Worm (Caenorhabditis elegans) whole organism, midembryonic: ENCODE results near the gene nspg-14.

ENCODE experiments used
- flt-1 ChIP-seq: fragments of 200-800 bp; sonication (Bioruptor generic); IDR thresholded peaks from 2 replicates; pipeline ENCODE4 v1.3.6; 2022; ENCODE audit warnings: missing genetic modification characterization, missing compliant biosample characterization
- med-1 ChIP-seq: sonication (generic microtip); optimal IDR thresholded peaks from 2 replicates; lab custom pipeline; 2017; ENCODE audit warnings: missing genetic modification characterization, mild to moderate bottlenecking, missing compliant biosample characterization, antibody characterized with exemption, missing genetic modification reagents; ENCODE audit not compliant: insufficient read depth
- tab-1 ChIP-seq: fragments of 200-800 bp; sonication (Bioruptor generic); IDR thresholded peaks from 2 replicates; pipeline ENCODE4 v1.3.6; 2022; ENCODE audit warnings: missing genetic modification characterization, missing compliant biosample characterization
- ztf-23 ChIP-seq: fragments of 200-800 bp; sonication (Bioruptor generic); IDR thresholded peaks from 2 replicates; pipeline ENCODE4 v1.3.6; 2022; ENCODE audit warnings: missing genetic modification reagents, missing genetic modification characterization, missing compliant biosample characterization
- ztf-29 ChIP-seq: fragments of 200-800 bp; sonication (Bioruptor generic); IDR thresholded peaks from 2 replicates; pipeline ENCODE4 v1.3.6; 2022; ENCODE audit warnings: missing genetic modification reagents, missing genetic modification characterization, missing compliant biosample characterization

DNA sequence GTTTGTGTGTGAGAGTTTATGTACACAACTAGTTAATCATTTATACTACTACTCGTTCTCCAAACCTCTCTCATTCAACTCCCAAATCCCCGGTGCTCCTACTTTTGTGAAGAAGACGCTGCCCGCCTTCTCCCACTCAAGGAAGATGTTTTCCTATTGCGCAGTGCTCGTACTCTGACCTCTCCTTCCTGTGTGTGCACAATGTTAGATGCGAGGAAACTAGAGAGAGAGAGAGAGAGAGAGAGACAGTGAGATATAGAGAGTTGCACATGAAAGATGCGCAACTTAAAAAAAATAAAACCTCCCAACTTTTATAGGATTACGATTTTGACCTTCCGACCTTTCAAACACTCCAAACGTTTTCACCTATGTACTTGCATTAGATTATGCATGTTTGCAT lies 42.3 kb upstream of the nspg-14 start:
- TF ChIP-seq med-1 (GFP tag; lab: Kevin White, UChicago) = no peak
- no peak for TF ChIP-seq flt-1 (GFP tag; lab: Robert Waterston, UW)
- no peak for TF ChIP-seq ztf-29 (GFP tag; lab: Robert Waterston, UW)
- TF ChIP-seq tab-1 = no peak
- TF ChIP-seq ztf-23 (GFP tag; lab: Robert Waterston, UW) = no peak
